Fruit fly (Drosophila melanogaster): ENCODE data around the gene CG6230.

CG6230 gene

dm6 chr2L:11119966-11120517 is at the start of gene CG6230:
Gene CG6230 (minus strand): TSS chr2L:11120319.
- no peak for TF ChIP-seq CG3919 (GFP tag; optimal IDR thresholded peaks at IDR 0.05)
- TF ChIP-seq achi (GFP tag; optimal IDR thresholded peaks at IDR 0.05): peak; percentile 85

dm6 chr2L:11169904-11170303 is 49.8 kb upstream of the CG6230 start:
- TF ChIP-seq Hr4 (GFP tag; optimal IDR thresholded peaks at IDR 0.05): peak; percentile 9
- peak; percentile 32 for TF ChIP-seq Eip78C (GFP tag)
- no peak for TF ChIP-seq eg (GFP tag; IDR thresholded peaks at IDR 0.05)
- TF ChIP-seq svp (GFP tag): peak; percentile 12

- TF ChIP-seq svp (GFP tag): peak; percentile 23
- no peak for TF ChIP-seq CG6808 (GFP tag; optimal IDR thresholded peaks at IDR 0.05)
- TF ChIP-seq eg (GFP tag; IDR thresholded peaks at IDR 0.05): 0 out of 3 replicates have a peak, but pooled peaks have one; percentile 9
- TF ChIP-seq Ets21C (GFP tag; optimal IDR thresholded peaks at IDR 0.05): no peak
- TF ChIP-seq acj6 (GFP tag; optimal IDR thresholded peaks at IDR 0.05): no peak
- TF ChIP-seq achi (GFP tag; optimal IDR thresholded peaks at IDR 0.05): peak; percentile 1
Measured at dm6 chr2L:11168684-11169549, 48.8 kb upstream of the CG6230 start.

dm6 chr2L:11167997-11168396 is 47.9 kb upstream of the CG6230 start:
- TF ChIP-seq pdm3 (GFP tag; optimal IDR thresholded peaks at IDR 0.05) (no peak), Eip78C (GFP tag) (no peak), fd59A (GFP tag; optimal IDR thresholded peaks at IDR 0.05) (no peak), vri (GFP tag; optimal IDR thresholded peaks at IDR 0.05) (no peak), Sox15 (GFP tag; optimal IDR thresholded peaks at IDR 0.05) (no peak), CG15336 (GFP tag; IDR thresholded peaks at IDR 0.05) (no peak), Lpt (GFP tag; optimal IDR thresholded peaks at IDR 0.05) (no peak), fd85E (GFP tag; optimal IDR thresholded peaks at IDR 0.05) (no peak)

- TF ChIP-seq CG15336 (GFP tag; IDR thresholded peaks at IDR 0.05): peak; percentile 97
- TF ChIP-seq vri (GFP tag; optimal IDR thresholded peaks at IDR 0.05): peak; percentile 81
- TF ChIP-seq CG11762 (GFP tag; optimal IDR thresholded peaks at IDR 0.05; ENCODE audit: insufficient read depth): peak; percentile 93
- peak; percentile 56 for TF ChIP-seq Hr38 (GFP tag; optimal IDR thresholded peaks at IDR 0.05)
- TF ChIP-seq Sox15 (GFP tag; optimal IDR thresholded peaks at IDR 0.05): peak; percentile 93
- TF ChIP-seq topi (GFP tag; optimal IDR thresholded peaks at IDR 0.05): peak; percentile 95
- TF ChIP-seq Gug (GFP tag; IDR thresholded peaks at IDR 0.05): peak; percentile 97
- peak; percentile 73 for TF ChIP-seq CG16779 (tag; optimal IDR thresholded peaks at IDR 0.05)
- no peak for TF ChIP-seq fkh (GFP tag; optimal IDR thresholded peaks at IDR 0.05)
- peak; percentile 99 for TF ChIP-seq eg (GFP tag; IDR thresholded peaks at IDR 0.05)
- TF ChIP-seq acj6 (GFP tag; optimal IDR thresholded peaks at IDR 0.05): peak; percentile 96
- peak; percentile 91 for TF ChIP-seq Ets21C (GFP tag; optimal IDR thresholded peaks at IDR 0.05)
- peak; percentile 96 for TF ChIP-seq Hr39 (GFP tag; optimal IDR thresholded peaks at IDR 0.05)
- TF ChIP-seq Eip78C (GFP tag): peak; percentile 99
- TF ChIP-seq CG31627 (GFP tag; optimal IDR thresholded peaks at IDR 0.05): peak; percentile 97
- TF ChIP-seq salr (GFP tag; optimal IDR thresholded peaks at IDR 0.05): peak; percentile 69 to 92
- TF ChIP-seq dac (GFP tag; optimal IDR thresholded peaks at IDR 0.05): no peak
- TF ChIP-seq ss (GFP tag; optimal IDR thresholded peaks at IDR 0.05): peak; percentile 83 to 86
- peak; percentile 79 for TF ChIP-seq fd59A (GFP tag; optimal IDR thresholded peaks at IDR 0.05)
- TF ChIP-seq dsx (GFP tag; optimal IDR thresholded peaks at IDR 0.05; ENCODE audit: poor library complexity, severe bottlenecking): peak; percentile 83
- peak; percentile 94 for TF ChIP-seq CG11902 (GFP tag; optimal IDR thresholded peaks at IDR 0.05)
- TF ChIP-seq Hr4 (GFP tag; optimal IDR thresholded peaks at IDR 0.05): peak; percentile 96
- peak; percentile 97 for TF ChIP-seq OdsH (GFP tag; optimal IDR thresholded peaks at IDR 0.05)
- TF ChIP-seq CG6163 (GFP tag; IDR thresholded peaks at IDR 0.05): peak; percentile 96
- TF ChIP-seq spab (GFP tag; optimal IDR thresholded peaks at IDR 0.05): peak; percentile 84
- peak; percentile 97 for TF ChIP-seq cyc (GFP tag; optimal IDR thresholded peaks at IDR 0.05)
- TF ChIP-seq CG3919 (GFP tag; optimal IDR thresholded peaks at IDR 0.05): peak; percentile 97
- TF ChIP-seq Lpt (GFP tag; optimal IDR thresholded peaks at IDR 0.05): peak; percentile 91
- TF ChIP-seq pdm3 (GFP tag; optimal IDR thresholded peaks at IDR 0.05): peak; percentile 97
- peak; percentile 97 for TF ChIP-seq CG32006 (GFP tag; optimal IDR thresholded peaks at IDR 0.05)
- TF ChIP-seq CG6854 (GFP tag; optimal IDR thresholded peaks at IDR 0.05): no peak
- peak; percentile 97 for TF ChIP-seq Met (GFP tag; optimal IDR thresholded peaks at IDR 0.05)
- TF ChIP-seq CG3032 (tag; optimal IDR thresholded peaks at IDR 0.05): peak; percentile 93
Measured at dm6 chr2L:11155166-11155958, 35.2 kb upstream of the CG6230 start, which contains the start of gene CG6287. Gene CG6287 (minus strand): TSS chr2L:11155721.

Data from whole organism, prepupa.